Worm (Caenorhabditis elegans) whole organism, L4 larva: ENCODE results near the gene Y22D7AL.1.

Experiments used
- D1046.2 ChIP-seq: fragments of 200-800 bp; sonication (Bioruptor generic); IDR thresholded peaks from 2 replicates; pipeline ENCODE4 v1.3.6; 2022; ENCODE audit warnings: missing genetic modification characterization, missing compliant biosample characterization
- F10B5.3 ChIP-seq: sonication (generic microtip); optimal IDR thresholded peaks from 2 replicates; lab custom pipeline; 2016; ENCODE audit warnings: mild to moderate bottlenecking, missing genetic modification characterization, missing compliant biosample characterization
- F26F4.8 ChIP-seq: fragments of 200-800 bp; sonication (Bioruptor generic); conservative IDR thresholded peaks from 2 replicates; pipeline ENCODE4 v1.3.6; 2022; ENCODE audit warnings: missing genetic modification characterization, missing compliant biosample characterization
- F44E2.7 ChIP-seq: fragments of 200-800 bp; sonication (Bioruptor generic); IDR thresholded peaks from 2 replicates; pipeline ENCODE4 v2.1.2; 2022; ENCODE audit warnings: missing genetic modification characterization, missing compliant biosample characterization
- F49E8.2 ChIP-seq: sonication (generic microtip); optimal IDR thresholded peaks from 2 replicates; lab custom pipeline; 2016; ENCODE audit warnings: missing compliant biosample characterization, mild to moderate bottlenecking, missing genetic modification characterization, borderline replicate concordance
- T26A8.4 ChIP-seq: fragments of 200-800 bp; sonication (Bioruptor generic); IDR thresholded peaks from 2 replicates; pipeline ENCODE4 v1.3.6; 2022; ENCODE audit warnings: missing genetic modification characterization, missing compliant biosample characterization
- Y105C5A.15 ChIP-seq: fragments of 200-800 bp; sonication (Bioruptor generic); IDR thresholded peaks from 2 replicates; pipeline ENCODE4 v1.3.6; 2022; ENCODE audit warnings: missing genetic modification characterization, missing compliant biosample characterization
- Y48G9A.11 ChIP-seq: fragments of 200-800 bp; sonication (Bioruptor generic); IDR thresholded peaks from 2 replicates; pipeline ENCODE4 v1.3.6; 2022; ENCODE audit warnings: missing genetic modification reagents, missing genetic modification characterization, missing compliant biosample characterization
- Y5F2A.4 ChIP-seq: fragments of 200-800 bp; sonication (Bioruptor generic); optimal IDR thresholded peaks from 2 replicates; lab custom pipeline; 2018; ENCODE audit warnings: mild to moderate bottlenecking, missing genetic modification characterization, missing compliant biosample characterization
- aha-1 ChIP-seq: fragments of 150-350 bp; peaks from one replicate; lab custom pipeline; 2014; ENCODE audit warnings: missing biosample characterization, missing genetic modification characterization
- ama-1 ChIP-seq: fragments of 150-350 bp; optimal IDR thresholded peaks from 2 replicates; lab custom pipeline; 2014; ENCODE audit warnings: inconsistent platforms, mixed read lengths
- arid-1 ChIP-seq: fragments of 200-800 bp; sonication (Bioruptor generic); conservative IDR thresholded peaks from 2 replicates; pipeline ENCODE4 v1.3.6; 2022; ENCODE audit warnings: missing genetic modification reagents, missing genetic modification characterization, missing compliant biosample characterization
- ceh-20 ChIP-seq: fragments of 200-800 bp; sonication (Bioruptor generic); IDR thresholded peaks from 2 replicates; pipeline ENCODE4 v1.3.6; 2022; ENCODE audit warnings: missing genetic modification reagents, missing genetic modification characterization, missing compliant biosample characterization
- daf-16 ChIP-seq, 3 experiments: sonication (generic microtip); optimal IDR thresholded peaks; 2 replicates each; lab custom pipeline; 2016 to 2017; ENCODE audit warnings: missing genetic modification characterization in 3 of 3, missing genetic modification reagents in 3 of 3, mild to moderate bottlenecking in 2 of 3, missing compliant biosample characterization in 2 of 3, missing biosample characterization in 1 of 3, moderate library complexity in 1 of 3
- daf-19 ChIP-seq: fragments of 200-800 bp; sonication (Bioruptor generic); conservative IDR thresholded peaks from 2 replicates; pipeline ENCODE4 v1.3.6; 2022; ENCODE audit warnings: missing genetic modification characterization, missing compliant biosample characterization
- dpl-1 ChIP-seq: fragments of 150-350 bp; optimal IDR thresholded peaks from 2 replicates; lab custom pipeline; 2014; ENCODE audit warnings: missing biosample characterization, missing genetic modification reagents, missing genetic modification characterization
- duxl-1 ChIP-seq: sonication (generic microtip); optimal IDR thresholded peaks from 2 replicates; lab custom pipeline; 2016; ENCODE audit warnings: mild to moderate bottlenecking, missing genetic modification characterization, moderate library complexity, missing compliant biosample characterization; ENCODE audit not compliant: poor library complexity
- dve-1 ChIP-seq: sonication (generic microtip); optimal IDR thresholded peaks from 2 replicates; lab custom pipeline; 2017; ENCODE audit warnings: antibody characterized with exemption, mild to moderate bottlenecking, missing genetic modification characterization, missing compliant biosample characterization; ENCODE audit not compliant: insufficient read depth
- egl-43 ChIP-seq: fragments of 200-800 bp; sonication (Bioruptor generic); IDR thresholded peaks from 2 replicates; pipeline ENCODE4 v1.3.6; 2022; ENCODE audit warnings: missing genetic modification reagents, missing genetic modification characterization, missing compliant biosample characterization
- hif-1 ChIP-seq, 2 experiments: sonication (generic microtip); optimal IDR thresholded peaks; 2 replicates each; lab custom pipeline; 2016 to 2017; ENCODE audit warnings: missing compliant biosample characterization in 2 of 2, missing genetic modification characterization in 2 of 2, missing genetic modification reagents in 2 of 2, missing genotype in 2 of 2, mild to moderate bottlenecking in 1 of 2
- hlh-11 ChIP-seq: fragments of 200-800 bp; sonication (Bioruptor generic); optimal IDR thresholded peaks from 2 replicates; lab custom pipeline; 2018; ENCODE audit warnings: mild to moderate bottlenecking, missing genetic modification characterization, missing compliant biosample characterization
- jun-1 ChIP-seq: fragments of 150-350 bp; optimal IDR thresholded peaks from 2 replicates; lab custom pipeline; 2014; ENCODE audit warnings: missing biosample characterization, missing genetic modification reagents, missing genetic modification characterization
- lim-7 ChIP-seq: fragments of 200-800 bp; sonication (Bioruptor generic); IDR thresholded peaks from 2 replicates; pipeline ENCODE4 v1.3.6; 2022; ENCODE audit warnings: missing genetic modification characterization, missing compliant biosample characterization
- lin-13 ChIP-seq: fragments of 150-350 bp; optimal IDR thresholded peaks from 2 replicates; lab custom pipeline; 2014; ENCODE audit warnings: missing biosample characterization, missing genetic modification reagents, missing genetic modification characterization
- lin-29 ChIP-seq: fragments of 200-800 bp; sonication (Bioruptor generic); IDR thresholded peaks from 2 replicates; pipeline ENCODE4 v1.3.6; 2022; ENCODE audit warnings: missing genetic modification reagents, missing genetic modification characterization, missing compliant biosample characterization
- lin-38 ChIP-seq: fragments of 200-800 bp; sonication (Bioruptor generic); IDR thresholded peaks from 2 replicates; pipeline ENCODE4 v1.3.6; 2022; ENCODE audit warnings: missing genetic modification reagents, missing genetic modification characterization, missing compliant biosample characterization
- madf-5 ChIP-seq, 2 experiments: fragments of 200-800 bp; sonication (Bioruptor generic); IDR thresholded peaks; 2 replicates each; pipeline ENCODE4 v1.3.6; 2022; ENCODE audit warnings: missing compliant biosample characterization in 2 of 2, missing genetic modification characterization in 2 of 2
- madf-9 ChIP-seq: fragments of 200-800 bp; sonication (Bioruptor generic); conservative IDR thresholded peaks from 2 replicates; pipeline ENCODE4 v1.3.6; 2022; ENCODE audit warnings: missing genetic modification reagents, missing genetic modification characterization, missing compliant biosample characterization
- mes-2 ChIP-seq: sonication (generic microtip); optimal IDR thresholded peaks from 2 replicates; lab custom pipeline; 2016; ENCODE audit warnings: missing genotype, mild to moderate bottlenecking, missing genetic modification characterization, missing compliant biosample characterization; ENCODE audit not compliant: poor library complexity, severe bottlenecking
- mxl-3 ChIP-seq: fragments of 200-800 bp; sonication (Bioruptor generic); optimal IDR thresholded peaks from 2 replicates; lab custom pipeline; 2018; ENCODE audit warnings: mild to moderate bottlenecking, missing genetic modification characterization, missing compliant biosample characterization
- nhr-11 ChIP-seq: fragments of 150-350 bp; optimal IDR thresholded peaks from 2 replicates; lab custom pipeline; 2014; ENCODE audit warnings: missing biosample characterization, missing genetic modification characterization
- nhr-111 ChIP-seq: fragments of 200-800 bp; sonication (Bioruptor generic); optimal IDR thresholded peaks from 2 replicates; lab custom pipeline; 2018; ENCODE audit warnings: mild to moderate bottlenecking, missing genetic modification characterization, missing compliant biosample characterization
- pha-4 ChIP-seq, 2 experiments: fragments of 150-350 bp in 1 of 2; fragments of 200-800 bp in 1 of 2; sonication (Bioruptor generic) in 1 of 2; IDR thresholded peaks in 1 of 2; optimal IDR thresholded peaks in 1 of 2; 2 replicates each; pipeline versions ENCODE4 v1.3.6 to Lab custom; 2014 to 2022; ENCODE audit warnings: missing genetic modification characterization in 2 of 2, missing genetic modification reagents in 2 of 2, missing biosample characterization in 1 of 2, missing compliant biosample characterization in 1 of 2
- php-3 ChIP-seq: fragments of 200-800 bp; sonication (Bioruptor generic); IDR thresholded peaks from 2 replicates; pipeline ENCODE4 v1.3.6; 2022; ENCODE audit warnings: missing genetic modification reagents, missing genetic modification characterization, missing compliant biosample characterization
- pqm-1 ChIP-seq: sonication (generic microtip); optimal IDR thresholded peaks from 2 replicates; lab custom pipeline; 2017; ENCODE audit warnings: missing biosample characterization, missing genetic modification characterization
- saeg-2 ChIP-seq: fragments of 200-800 bp; sonication (Bioruptor generic); IDR thresholded peaks from 2 replicates; pipeline ENCODE4 v1.3.6; 2022; ENCODE audit warnings: missing genetic modification reagents, missing genetic modification characterization, missing compliant biosample characterization
- set-16 ChIP-seq: fragments of 200-800 bp; sonication (Bioruptor generic); IDR thresholded peaks from 2 replicates; pipeline ENCODE4 v1.3.6; 2022; ENCODE audit warnings: missing genetic modification reagents, missing genetic modification characterization, missing compliant biosample characterization
- spr-1 ChIP-seq: sonication (generic microtip); optimal IDR thresholded peaks from 2 replicates; lab custom pipeline; 2016; ENCODE audit warnings: mild to moderate bottlenecking, missing genetic modification characterization, missing compliant biosample characterization
- unc-130 ChIP-seq: sonication (generic microtip); optimal IDR thresholded peaks from 2 replicates; lab custom pipeline; 2016; ENCODE audit warnings: missing genetic modification reagents, missing genetic modification characterization, missing compliant biosample characterization
- unc-39 ChIP-seq: sonication (generic microtip); optimal IDR thresholded peaks from 2 replicates; lab custom pipeline; 2017; ENCODE audit warnings: missing biosample characterization, missing genetic modification characterization
- unc-62 ChIP-seq, 3 experiments: fragments of 150-350 bp in 1 of 3; sonication (generic microtip); optimal IDR thresholded peaks in 2 of 3; peaks in 1 of 3; 1 replicate in 1 of 3; 2 replicates in 2 of 3; lab custom pipeline; 2014 to 2017; ENCODE audit warnings: missing biosample characterization in 3 of 3, missing genetic modification characterization in 3 of 3, missing genetic modification reagents in 3 of 3, missing genotype in 1 of 3
- vab-7 ChIP-seq: fragments of 200-800 bp; sonication (Bioruptor generic); IDR thresholded peaks from 2 replicates; pipeline ENCODE4 v1.3.6; 2022; ENCODE audit warnings: missing genetic modification reagents, missing genetic modification characterization, missing compliant biosample characterization
- zag-1 ChIP-seq: fragments of 150-350 bp; optimal IDR thresholded peaks from 2 replicates; lab custom pipeline; 2014; ENCODE audit warnings: missing biosample characterization, missing genetic modification characterization
- zfp-2 ChIP-seq: sonication (generic microtip); optimal IDR thresholded peaks from 2 replicates; lab custom pipeline; 2016; ENCODE audit warnings: mild to moderate bottlenecking, missing genetic modification characterization, missing compliant biosample characterization

Y22D7AL.1 gene

ce11 chrIII:1602682-1603081 lies 49.6 kb upstream of the Y22D7AL.1 start (continued):
- TF ChIP-seq dve-1 (peak; percentile 81), nhr-111 (GFP tag; lab: Kevin White, UChicago) (no peak), daf-16 (GFP tag; optimal IDR thresholded peaks at IDR 0.05; lab: Kevin White, UChicago) (no peak), daf-16 (tag; optimal IDR thresholded peaks at IDR 0.05; lab: Kevin White, UChicago) (peak; percentile 93), daf-19 (GFP tag; lab: Robert Waterston, UW) (no peak), spr-1 (no peak), duxl-1 (tag; lab: Kevin White, UChicago) (no peak), unc-39 (tag; lab: Kevin White, UChicago) (no peak), set-16 (GFP tag; lab: Robert Waterston, UW) (no peak), F44E2.7 (GFP tag; lab: Robert Waterston, UW) (no peak)

- 0 out of 2 replicates have a peak, but pooled peaks have one; percentile 52 for TF ChIP-seq Y105C5A.15 (GFP tag; lab: Robert Waterston, UW)
- 0 out of 2 replicates have a peak, but pooled peaks have one; percentile 28 for TF ChIP-seq egl-43 (GFP tag; lab: Robert Waterston, UW)
- TF ChIP-seq nhr-11 = no peak
- TF ChIP-seq arid-1 (GFP tag; lab: Robert Waterston, UW) = no peak
- TF ChIP-seq D1046.2 = no peak
- 0 out of 2 replicates have a peak, but pooled peaks have one; percentile 9 for TF ChIP-seq Y48G9A.11
- TF ChIP-seq dpl-1 = no peak
- 0 out of 2 replicates have a peak, but pooled peaks have one; percentile 52 for TF ChIP-seq pha-4 (GFP tag; IDR thresholded peaks at IDR 0.05; lab: Robert Waterston, UW)
- no peak for TF ChIP-seq pha-4 (tag; optimal IDR thresholded peaks at IDR 0.05; lab: Kevin White, UChicago)
- peak; percentile 65; the same call in 1 of the 2 replicates for TF ChIP-seq lim-7 (GFP tag; lab: Robert Waterston, UW)
- peak; percentile 41; the same call in 1 of the 2 replicates for TF ChIP-seq vab-7
- peak; percentile 56 for TF ChIP-seq lin-13
- peak; percentile 62 for TF ChIP-seq lin-38
- no peak for TF ChIP-seq daf-16 (GFP tag; optimal IDR thresholded peaks at IDR 0.05; lab: Kevin White, UChicago)
- TF ChIP-seq daf-16 (tag; optimal IDR thresholded peaks at IDR 0.05; lab: Kevin White, UChicago) = no peak
- TF ChIP-seq unc-130 (GFP tag; lab: Kevin White, UChicago) = peak; percentile 43
- peak; percentile 39 for TF ChIP-seq aha-1
- peak in 1 of 2 experiments; percentile 69; a peak in 1 of 4 replicates for TF ChIP-seq madf-5 (GFP tag; IDR thresholded peaks at IDR 0.05; lab: Robert Waterston, UW)
- TF ChIP-seq madf-9 (GFP tag; lab: Robert Waterston, UW) = peak; percentile 42; the same call in 1 of the 2 replicates
- TF ChIP-seq F26F4.8 (GFP tag; lab: Robert Waterston, UW) = 0 out of 2 replicates have a peak, but pooled peaks have one; percentile 58
- peak; percentile 54 for TF ChIP-seq mes-2 (tag; lab: Kevin White, UChicago)
- no peak for TF ChIP-seq ama-1
- TF ChIP-seq Y5F2A.4 (GFP tag; lab: Kevin White, UChicago) = peak; percentile 2
- TF ChIP-seq F44E2.7 (GFP tag; lab: Robert Waterston, UW) = 0 out of 2 replicates have a peak, but pooled peaks have one; percentile 72
Observed at ce11 chrIII:1603776-1604175, 48.5 kb upstream of the Y22D7AL.1 start.

ce11 chrIII:1604514-1604976 lies 47.7 kb upstream of the Y22D7AL.1 start, which contains the start of gene Y22D7AL.6:
TSS of gene Y22D7AL.6 (plus strand) at chrIII:1604926.
- peak; percentile 91 for TF ChIP-seq lim-7 (GFP tag; lab: Robert Waterston, UW)
- peak; percentile 49 to 90 for TF ChIP-seq daf-16 (GFP tag; optimal IDR thresholded peaks at IDR 0.05; lab: Kevin White, UChicago)
- TF ChIP-seq daf-16 (tag; optimal IDR thresholded peaks at IDR 0.05; lab: Kevin White, UChicago) = peak; percentile 46
- peak; percentile 11 for TF ChIP-seq hlh-11
- peak; percentile 9 for TF ChIP-seq mxl-3
- TF ChIP-seq zfp-2 = peak; percentile 33
- no peak for TF ChIP-seq zag-1 (tag; lab: Kevin White, UChicago)
- TF ChIP-seq aha-1 = peak; percentile 92
- peak; percentile 52; the same call in 1 of the 2 replicates for TF ChIP-seq ceh-20
- peak; percentile 85 for TF ChIP-seq T26A8.4 (GFP tag; lab: Robert Waterston, UW)
- TF ChIP-seq php-3 (GFP tag; lab: Robert Waterston, UW) = peak; percentile 65; the same call in 1 of the 2 replicates
- peak; percentile 37 for TF ChIP-seq F49E8.2 (tag; lab: Kevin White, UChicago)
- no peak for TF ChIP-seq pqm-1 (tag; lab: Kevin White, UChicago)
- TF ChIP-seq nhr-11 = no peak
- no peak for TF ChIP-seq saeg-2 (GFP tag; lab: Robert Waterston, UW)
- TF ChIP-seq jun-1 = no peak
- TF ChIP-seq F10B5.3 (tag; lab: Kevin White, UChicago) = peak; percentile 27
- no peak for TF ChIP-seq unc-62 (GFP tag; optimal IDR thresholded peaks at IDR 0.05 in 1 of 2; lab: Kevin White, UChicago)
- TF ChIP-seq unc-62 (tag; optimal IDR thresholded peaks at IDR 0.05; lab: Kevin White, UChicago) = no peak
- TF ChIP-seq hif-1 (tag; optimal IDR thresholded peaks at IDR 0.05; lab: Kevin White, UChicago) = peak in 1 of 2 experiments; percentile 1
- peak; percentile 78 for TF ChIP-seq madf-9 (GFP tag; lab: Robert Waterston, UW)
- TF ChIP-seq duxl-1 (tag; lab: Kevin White, UChicago) = peak; percentile 61
- TF ChIP-seq lin-29 = 0 out of 2 replicates have a peak, but pooled peaks have one; percentile 48
